Fruit fly (Drosophila melanogaster): ENCODE results near the gene Cbp80.

Gene Cbp80

DNA sequence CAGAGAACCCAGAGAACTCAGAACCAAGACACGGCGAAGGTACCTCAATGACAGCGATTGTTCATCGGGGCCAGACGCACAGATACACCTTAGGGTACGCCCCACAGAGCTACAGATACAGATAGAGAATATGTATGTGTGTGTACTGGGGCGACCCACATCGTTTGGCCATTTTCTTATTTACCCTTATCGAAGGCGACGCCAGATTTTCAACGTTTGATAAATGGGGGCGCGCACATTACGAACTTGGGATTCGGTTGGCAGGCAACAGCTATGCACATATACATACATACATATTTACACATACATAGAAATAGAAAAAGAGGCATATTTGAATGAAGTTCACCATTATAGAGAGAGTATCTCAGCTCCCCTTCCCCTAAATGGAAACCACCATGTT lies 43.4 kb upstream of the Cbp80 start:
- TF ChIP-seq svp (GFP tag): no peak
- peak; percentile 29 for TF ChIP-seq fkh (GFP tag; optimal IDR thresholded peaks at IDR 0.05)

DNA sequence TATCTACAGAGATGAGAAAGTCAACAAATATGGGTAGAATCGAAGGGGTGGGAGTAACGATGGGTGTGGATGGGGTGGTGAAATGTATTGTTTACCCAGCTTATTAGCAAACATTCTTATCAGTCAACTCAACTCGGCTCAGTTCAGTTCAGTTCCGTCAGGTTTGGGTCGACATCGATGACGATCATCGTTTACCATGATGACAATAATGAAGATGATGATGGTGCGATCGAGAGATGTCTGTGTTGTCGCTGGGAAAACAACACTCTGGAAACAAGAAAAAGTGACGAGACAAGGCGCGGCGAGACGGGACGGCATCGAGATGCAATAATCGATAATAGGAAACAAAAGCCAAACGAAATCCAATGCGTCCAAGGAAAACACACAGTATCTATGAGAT lies 40.1 kb upstream of the Cbp80 start:
- TF ChIP-seq Eip78C (GFP tag) (peak; percentile 31), vri (GFP tag; optimal IDR thresholded peaks at IDR 0.05) (no peak), Ets21C (GFP tag; optimal IDR thresholded peaks at IDR 0.05) (no peak), CG32006 (GFP tag; optimal IDR thresholded peaks at IDR 0.05) (no peak), Hr38 (GFP tag; optimal IDR thresholded peaks at IDR 0.05) (no peak), CG10631 (GFP tag; optimal IDR thresholded peaks at IDR 0.05) (no peak), CG7368 (GFP tag; optimal IDR thresholded peaks at IDR 0.05) (no peak), fkh (GFP tag; optimal IDR thresholded peaks at IDR 0.05) (peak; percentile 88), Hr39 (GFP tag; optimal IDR thresholded peaks at IDR 0.05) (no peak)

DNA sequence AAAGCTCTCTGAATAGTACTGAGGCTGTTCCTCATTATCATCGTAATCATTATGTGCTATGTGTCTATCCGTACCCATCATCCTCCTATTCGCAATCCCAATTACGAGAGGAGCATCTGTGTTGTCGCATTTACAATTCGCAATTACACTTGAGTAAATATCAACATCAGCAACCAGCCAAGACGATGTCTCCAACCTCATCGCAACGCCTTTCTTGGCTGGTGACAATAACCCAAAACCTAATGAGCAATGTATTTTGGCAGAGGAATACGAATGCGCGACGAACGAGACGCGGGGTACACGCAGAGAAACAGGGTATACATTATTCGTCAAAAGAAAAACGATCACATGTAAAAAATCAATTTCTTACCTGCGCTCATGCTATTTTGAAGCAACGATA lies 39.3 kb upstream of the Cbp80 start:
- TF ChIP-seq Blimp-1 (GFP tag; optimal IDR thresholded peaks at IDR 0.05): no peak
- TF ChIP-seq CG10631 (GFP tag; optimal IDR thresholded peaks at IDR 0.05): peak; percentile 16
- no peak for TF ChIP-seq Hr38 (GFP tag; optimal IDR thresholded peaks at IDR 0.05)
- no peak for TF ChIP-seq CG16779 (tag; optimal IDR thresholded peaks at IDR 0.05)
- no peak for TF ChIP-seq esn (GFP tag; optimal IDR thresholded peaks at IDR 0.05)
- TF ChIP-seq Smox (GFP tag; optimal IDR thresholded peaks at IDR 0.05): peak; percentile 42
- no peak for TF ChIP-seq CG32006 (GFP tag; optimal IDR thresholded peaks at IDR 0.05)
- no peak for TF ChIP-seq OdsH (GFP tag; optimal IDR thresholded peaks at IDR 0.05)
- TF ChIP-seq acj6 (GFP tag; optimal IDR thresholded peaks at IDR 0.05): no peak
- TF ChIP-seq Met (GFP tag; optimal IDR thresholded peaks at IDR 0.05): peak; percentile 41
- TF ChIP-seq salr (GFP tag; optimal IDR thresholded peaks at IDR 0.05): no peak
- no peak for TF ChIP-seq CG6792 (GFP tag; optimal IDR thresholded peaks at IDR 0.05)
- peak; percentile 43 for TF ChIP-seq Sox102F (GFP tag; optimal IDR thresholded peaks at IDR 0.05)
- peak; percentile 33 for TF ChIP-seq fkh (GFP tag; optimal IDR thresholded peaks at IDR 0.05)
- no peak for TF ChIP-seq CG6854 (GFP tag; optimal IDR thresholded peaks at IDR 0.05)
- peak; percentile 72 for TF ChIP-seq vri (GFP tag; optimal IDR thresholded peaks at IDR 0.05)

DNA sequence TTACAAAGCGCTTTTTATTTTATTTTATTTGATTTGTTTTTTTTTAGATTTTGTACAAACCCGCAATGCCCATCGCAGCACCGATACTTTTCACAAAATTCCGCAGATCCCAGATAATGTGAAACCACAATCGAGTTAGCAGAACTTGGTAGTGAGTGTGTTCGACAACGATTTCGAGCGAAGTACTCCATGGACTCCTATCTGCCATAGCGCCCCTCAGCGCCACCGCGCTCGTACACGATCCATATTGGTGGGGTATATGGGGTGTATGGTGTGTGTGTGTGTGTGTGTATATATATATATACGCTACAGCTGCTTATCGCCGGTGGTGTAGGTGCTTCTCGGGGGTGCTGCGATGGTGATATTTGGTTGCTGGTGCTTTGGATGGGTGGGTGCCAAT lies 37.4 kb upstream of the Cbp80 start:
- no peak for TF ChIP-seq Smox (GFP tag; optimal IDR thresholded peaks at IDR 0.05)
- no peak for TF ChIP-seq fd59A (GFP tag; optimal IDR thresholded peaks at IDR 0.05)
- peak; percentile 35 for TF ChIP-seq vri (GFP tag; optimal IDR thresholded peaks at IDR 0.05)
- no peak for TF ChIP-seq CG16779 (tag; optimal IDR thresholded peaks at IDR 0.05)
- TF ChIP-seq Eip78C (GFP tag): peak; percentile 26
- TF ChIP-seq Hr38 (GFP tag; optimal IDR thresholded peaks at IDR 0.05): no peak

DNA sequence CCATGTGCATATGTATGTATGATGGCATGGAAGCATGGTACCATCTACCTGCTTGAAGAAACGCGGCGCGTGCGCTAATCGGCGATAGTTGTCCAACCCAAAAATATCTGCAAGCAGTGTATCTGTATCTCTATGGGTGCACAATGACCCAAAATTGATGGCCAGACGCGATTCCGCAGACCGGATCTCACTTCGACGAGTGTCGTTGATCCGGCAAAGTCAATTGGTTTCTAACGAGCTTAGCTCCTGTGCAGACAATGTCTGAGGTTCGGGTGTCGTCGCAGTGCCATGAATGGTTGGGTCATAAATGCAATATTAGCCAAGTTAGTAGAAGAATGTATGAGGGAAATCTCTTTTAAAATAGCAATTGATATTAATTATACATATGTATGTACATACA lies 36.2 kb upstream of the Cbp80 start:
- TF ChIP-seq Eip93F (GFP tag; optimal IDR thresholded peaks at IDR 0.05) (no peak), spab (GFP tag; optimal IDR thresholded peaks at IDR 0.05) (no peak), Eip78C (GFP tag) (no peak), Eip75B (GFP tag; optimal IDR thresholded peaks at IDR 0.05) (no peak), lz (GFP tag; optimal IDR thresholded peaks at IDR 0.05) (no peak), svp (GFP tag) (no peak), Lpt (GFP tag; optimal IDR thresholded peaks at IDR 0.05) (no peak), CG10669 (GFP tag; optimal IDR thresholded peaks at IDR 0.05) (no peak), CG6276 (GFP tag; optimal IDR thresholded peaks at IDR 0.05) (no peak), CG8119 (GFP tag; IDR thresholded peaks at IDR 0.05) (no peak), CG1621 (tag; optimal IDR thresholded peaks at IDR 0.05) (no peak), CG11294 (GFP tag; IDR thresholded peaks at IDR 0.05) (no peak)

DNA sequence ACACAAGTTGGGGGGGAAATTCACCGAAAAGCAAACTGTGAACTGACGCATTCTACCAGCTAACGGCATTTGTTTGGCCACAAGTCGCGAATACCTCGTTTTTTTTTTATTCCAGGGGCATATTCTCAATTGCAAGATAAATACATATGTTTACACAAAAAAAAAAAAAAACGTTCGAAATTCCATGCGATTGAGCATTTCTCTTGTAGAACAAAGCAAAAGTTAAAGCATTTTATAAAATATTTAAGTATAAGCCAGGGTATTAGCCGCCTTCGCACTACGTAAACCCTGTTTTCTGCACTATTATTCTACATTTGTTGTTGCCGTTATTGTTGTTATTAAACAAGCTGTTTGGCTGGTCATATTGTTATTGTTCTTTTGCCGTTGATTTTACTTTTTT lies 35.5 kb upstream of the Cbp80 start:
- TF ChIP-seq eg (GFP tag; IDR thresholded peaks at IDR 0.05): peak; percentile 45; the same call in 2 of the 3 replicates
- peak; percentile 51 for TF ChIP-seq fkh (GFP tag; optimal IDR thresholded peaks at IDR 0.05)
- TF ChIP-seq CG6163 (GFP tag; IDR thresholded peaks at IDR 0.05): 0 out of 3 replicates have a peak, but pooled peaks have one; percentile 23
- TF ChIP-seq svp (GFP tag): peak; percentile 57
- no peak for TF ChIP-seq esn (GFP tag; optimal IDR thresholded peaks at IDR 0.05)
- TF ChIP-seq Eip78C (GFP tag): peak; percentile 72
- TF ChIP-seq CG8119 (GFP tag; IDR thresholded peaks at IDR 0.05): 0 out of 3 replicates have a peak, but pooled peaks have one; percentile 23
- TF ChIP-seq CG32006 (GFP tag; optimal IDR thresholded peaks at IDR 0.05): peak; percentile 9
- no peak for TF ChIP-seq Ets96B (tag; optimal IDR thresholded peaks at IDR 0.05)
- peak; percentile 15 for TF ChIP-seq achi (GFP tag; optimal IDR thresholded peaks at IDR 0.05)
- TF ChIP-seq spab (GFP tag; optimal IDR thresholded peaks at IDR 0.05): no peak
- no peak for TF ChIP-seq CG15336 (GFP tag; IDR thresholded peaks at IDR 0.05)
- TF ChIP-seq CG10631 (GFP tag; optimal IDR thresholded peaks at IDR 0.05): no peak

Data from whole organism, prepupa.